Fruit fly (Drosophila melanogaster): Measurements from ENCODE around the gene CG31055.

DNA sequence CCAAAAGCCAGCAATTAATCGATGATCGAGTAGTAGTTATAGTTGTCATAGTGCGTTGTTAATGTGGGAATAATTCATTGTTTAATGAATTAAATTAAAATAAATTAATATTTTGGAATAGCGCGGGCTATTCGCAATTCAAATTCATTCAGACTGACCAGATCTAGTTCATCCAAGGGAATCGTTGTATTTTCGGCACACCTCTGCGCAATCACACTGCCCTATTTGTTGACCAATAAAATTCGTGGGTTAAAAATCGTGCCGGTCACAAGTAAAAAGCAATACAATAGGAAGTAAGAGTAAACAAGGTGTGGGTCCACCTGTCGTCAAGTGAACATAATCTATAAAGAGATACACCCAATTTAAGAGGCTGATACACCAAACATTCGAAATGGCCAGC, 8.9 kb downstream of the CG31055 start, which contains the start of gene CG12883:
- TF ChIP-seq CG10959 (GFP tag; IDR thresholded peaks at IDR 0.05) (no peak), ap (GFP tag; IDR thresholded peaks at IDR 0.05) (no peak), CG34224 (GFP tag; IDR thresholded peaks at IDR 0.05; ENCODE audit: partially characterized antibody) (no peak), ase (GFP tag; IDR thresholded peaks at IDR 0.05) (no peak)
